Fruit fly (Drosophila melanogaster): Measurements from ENCODE around the gene CG9205.

CG9205 gene

dm6 chr3L:1077038-1077437, 42.5 kb downstream of the CG9205 start:
- no peak for TF ChIP-seq pan (optimal IDR thresholded peaks at IDR 0.05)
- no peak for TF ChIP-seq CG8478 (optimal IDR thresholded peaks at IDR 0.05)
- no peak for TF ChIP-seq EcR (GFP tag; optimal IDR thresholded peaks at IDR 0.05)
- TF ChIP-seq usp (GFP tag; optimal IDR thresholded peaks at IDR 0.05) = no peak
- no peak for TF ChIP-seq psq (optimal IDR thresholded peaks at IDR 0.05)
- TF ChIP-seq Dll (optimal IDR thresholded peaks at IDR 0.05) = no peak

DNA sequence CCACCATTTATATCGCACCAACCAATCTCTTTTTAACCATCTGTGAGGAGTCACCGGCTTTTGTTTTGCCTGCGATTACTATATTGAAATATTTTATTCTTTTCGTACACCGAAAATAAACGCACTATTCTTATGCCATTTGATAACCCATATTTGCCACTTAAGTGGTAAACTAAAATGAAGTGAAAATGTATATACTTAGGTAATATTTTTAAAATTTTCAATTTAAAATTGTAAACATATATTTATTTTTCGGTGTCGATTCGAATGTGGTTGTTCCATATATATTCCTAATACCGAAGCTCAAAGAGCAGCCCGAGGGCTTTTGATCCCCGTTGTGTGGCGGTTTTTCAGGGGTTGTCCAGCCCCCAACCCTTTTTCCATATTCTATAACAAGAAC, 43.8 kb downstream of the CG9205 start:
- TF ChIP-seq pan (optimal IDR thresholded peaks at IDR 0.05) = no peak
- TF ChIP-seq Dll (optimal IDR thresholded peaks at IDR 0.05) = no peak
- TF ChIP-seq EcR (GFP tag; optimal IDR thresholded peaks at IDR 0.05) = no peak
- no peak for TF ChIP-seq psq (optimal IDR thresholded peaks at IDR 0.05)
- TF ChIP-seq usp (GFP tag; optimal IDR thresholded peaks at IDR 0.05) = no peak
- TF ChIP-seq CG8478 (optimal IDR thresholded peaks at IDR 0.05) = no peak

DNA sequence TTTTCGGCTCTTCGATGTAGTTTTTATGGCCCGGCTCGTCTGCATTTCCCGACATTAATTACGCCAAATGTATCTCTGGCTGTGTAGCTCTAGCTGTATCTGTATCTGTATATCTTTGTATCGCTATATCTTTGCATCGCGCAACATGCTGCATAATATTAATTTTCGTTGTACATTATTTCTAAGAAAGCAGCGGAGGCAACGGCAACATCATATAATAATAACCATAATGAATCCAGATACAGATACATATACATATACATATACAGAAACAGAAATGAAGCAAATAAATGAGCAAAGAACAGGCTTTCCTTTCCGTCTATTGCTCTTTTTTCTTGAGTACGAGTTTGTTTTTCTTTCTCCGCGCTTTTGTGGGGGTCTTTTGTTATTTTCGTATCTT, 48.4 kb downstream of the CG9205 start:
- no peak for TF ChIP-seq EcR (GFP tag; optimal IDR thresholded peaks at IDR 0.05)
- no peak for TF ChIP-seq CG8478 (optimal IDR thresholded peaks at IDR 0.05)
- no peak for TF ChIP-seq pan (optimal IDR thresholded peaks at IDR 0.05)
- no peak for TF ChIP-seq usp (GFP tag; optimal IDR thresholded peaks at IDR 0.05)
- TF ChIP-seq psq (optimal IDR thresholded peaks at IDR 0.05) = no peak
- no peak for TF ChIP-seq Dll (optimal IDR thresholded peaks at IDR 0.05)

- TF ChIP-seq EcR (GFP tag; optimal IDR thresholded peaks at IDR 0.05) = no peak
- TF ChIP-seq psq (optimal IDR thresholded peaks at IDR 0.05) = no peak
- TF ChIP-seq CG8478 (optimal IDR thresholded peaks at IDR 0.05) = no peak
- TF ChIP-seq usp (GFP tag; optimal IDR thresholded peaks at IDR 0.05) = no peak
- TF ChIP-seq Dll (optimal IDR thresholded peaks at IDR 0.05) = no peak
- TF ChIP-seq pan (optimal IDR thresholded peaks at IDR 0.05) = no peak
Observed at dm6 chr3L:1083323-1083722, 48.8 kb downstream of the CG9205 start.

DNA sequence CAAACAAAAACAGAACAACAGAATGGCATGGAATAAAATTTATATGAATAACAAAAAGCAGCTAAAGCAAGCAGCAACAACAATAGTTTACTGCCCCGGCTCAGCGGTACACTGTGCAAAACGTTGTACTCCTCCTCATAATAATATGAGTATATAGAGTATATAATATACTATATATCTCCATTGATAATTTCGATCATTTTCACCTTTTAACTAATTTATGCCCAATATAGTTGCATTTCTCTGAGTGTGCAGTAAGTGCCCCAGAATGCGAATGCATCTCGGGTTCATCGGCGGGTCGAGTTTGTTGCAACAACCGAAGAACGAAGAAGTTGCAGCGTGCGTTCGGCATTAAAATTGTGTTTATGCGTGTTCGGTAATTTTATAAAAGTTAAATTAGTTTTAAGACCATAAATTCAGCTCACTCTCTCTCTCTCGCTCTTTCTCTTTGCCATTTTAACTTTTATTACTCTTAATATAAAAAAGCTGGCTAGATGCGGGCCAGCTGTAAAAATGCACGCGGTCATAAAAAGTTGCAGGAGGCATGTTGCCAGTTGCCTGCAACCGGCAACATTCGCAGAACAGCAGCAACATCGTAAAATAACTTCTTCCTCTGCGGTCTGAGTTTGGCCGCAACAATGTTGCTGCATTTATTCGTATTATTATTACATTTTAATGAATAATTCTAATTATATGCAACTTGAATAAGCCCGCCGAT, 50.0 kb downstream of the CG9205 start:
- no peak for TF ChIP-seq CG8478 (optimal IDR thresholded peaks at IDR 0.05)
- TF ChIP-seq pan (optimal IDR thresholded peaks at IDR 0.05) = no peak
- no peak for TF ChIP-seq EcR (GFP tag; optimal IDR thresholded peaks at IDR 0.05)
- no peak for TF ChIP-seq usp (GFP tag; optimal IDR thresholded peaks at IDR 0.05)
- TF ChIP-seq psq (optimal IDR thresholded peaks at IDR 0.05) = no peak
- TF ChIP-seq Dll (optimal IDR thresholded peaks at IDR 0.05) = no peak

All from whole organism.